Worm (Caenorhabditis elegans) whole organism, L2 larva: Measurements from ENCODE around the gene set-4.

Source experiments
- F13H6.1 ChIP-seq: sonication (generic microtip); optimal IDR thresholded peaks from 2 replicates; lab custom pipeline; 2016; ENCODE audit warnings: missing genetic modification characterization, missing compliant biosample characterization
- Y55F3AM.14 ChIP-seq: fragments of 200-800 bp; sonication (Bioruptor generic); optimal IDR thresholded peaks from 2 replicates; lab custom pipeline; 2018; ENCODE audit warnings: mild to moderate bottlenecking, missing genetic modification characterization, missing compliant biosample characterization
- ZK546.5 ChIP-seq: sonication (generic microtip); optimal IDR thresholded peaks from 2 replicates; lab custom pipeline; 2017; ENCODE audit warnings: missing biosample characterization, missing genetic modification characterization
- aly-2 ChIP-seq: fragments of 150-350 bp; optimal IDR thresholded peaks from 2 replicates; lab custom pipeline; 2014; ENCODE audit warnings: missing biosample characterization, missing genetic modification characterization
- ama-1 ChIP-seq: fragments of 150-350 bp; optimal IDR thresholded peaks from 2 replicates; lab custom pipeline; 2018; ENCODE audit warnings: inconsistent platforms
- blmp-1 ChIP-seq: sonication (generic microtip); optimal IDR thresholded peaks from 2 replicates; lab custom pipeline; 2017; ENCODE audit warnings: missing genetic modification characterization, mild to moderate bottlenecking, missing compliant biosample characterization, antibody characterized with exemption, moderate library complexity; ENCODE audit not compliant: insufficient read depth
- ceh-82 ChIP-seq: fragments of 150-350 bp; optimal IDR thresholded peaks from 2 replicates; lab custom pipeline; 2014; ENCODE audit warnings: missing biosample characterization, missing genetic modification characterization
- crh-2 ChIP-seq: sonication (generic microtip); optimal IDR thresholded peaks from 2 replicates; lab custom pipeline; 2017; ENCODE audit warnings: missing biosample characterization, missing genetic modification characterization
- dmd-4 ChIP-seq: sonication (generic microtip); optimal IDR thresholded peaks from 2 replicates; lab custom pipeline; 2017; ENCODE audit warnings: missing biosample characterization, missing genetic modification characterization
- egl-27 ChIP-seq: sonication (generic microtip); optimal IDR thresholded peaks from 3 replicates; lab custom pipeline; 2017; ENCODE audit warnings: missing biosample characterization, missing genetic modification reagents, missing genetic modification characterization
- elt-3 ChIP-seq: sonication (generic microtip); optimal IDR thresholded peaks from 2 replicates; lab custom pipeline; 2017; ENCODE audit warnings: missing biosample characterization, missing genetic modification characterization
- fos-1 ChIP-seq: fragments of 150-350 bp; optimal IDR thresholded peaks from 2 replicates; lab custom pipeline; 2014; ENCODE audit warnings: missing biosample characterization, missing genetic modification characterization
- lin-11 ChIP-seq: fragments of 150-350 bp; sonication (generic microtip); optimal IDR thresholded peaks from 2 replicates; lab custom pipeline; 2014; ENCODE audit warnings: missing biosample characterization, missing genetic modification characterization, inconsistent platforms, mixed read lengths
- lin-13 ChIP-seq: fragments of 150-350 bp; optimal IDR thresholded peaks from 2 replicates; lab custom pipeline; 2014; ENCODE audit warnings: missing biosample characterization, missing genetic modification reagents, missing genetic modification characterization
- lin-39 ChIP-seq: fragments of 150-350 bp; optimal IDR thresholded peaks from 2 replicates; lab custom pipeline; 2014; ENCODE audit warnings: missing biosample characterization, missing genetic modification reagents, missing genetic modification characterization
- lsy-2 ChIP-seq, 2 experiments: fragments of 150-350 bp in 1 of 2; sonication (generic microtip) in 1 of 2; optimal IDR thresholded peaks; 2 replicates each; lab custom pipeline; 2014 to 2017; ENCODE audit warnings: missing biosample characterization in 2 of 2, missing genetic modification characterization in 2 of 2
- mab-5 ChIP-seq: fragments of 150-350 bp; optimal IDR thresholded peaks from 2 replicates; lab custom pipeline; 2014; ENCODE audit warnings: missing biosample characterization, missing genetic modification characterization
- mdl-1 ChIP-seq, 2 experiments: fragments of 150-350 bp in 1 of 2; sonication (generic microtip) in 1 of 2; optimal IDR thresholded peaks; 2 replicates each; lab custom pipeline; 2017; ENCODE audit warnings: missing biosample characterization in 2 of 2, missing genetic modification characterization in 2 of 2
- nhr-10 ChIP-seq: sonication (generic microtip); optimal IDR thresholded peaks from 2 replicates; lab custom pipeline; 2017; ENCODE audit warnings: missing biosample characterization, missing genetic modification characterization
- nhr-129 ChIP-seq: fragments of 150-350 bp; optimal IDR thresholded peaks from 2 replicates; lab custom pipeline; 2014; ENCODE audit warnings: missing biosample characterization, missing genetic modification characterization
- nhr-21 ChIP-seq: fragments of 150-350 bp; optimal IDR thresholded peaks from 2 replicates; lab custom pipeline; 2014; ENCODE audit warnings: missing biosample characterization, missing genetic modification characterization
- nhr-23 ChIP-seq: fragments of 150-350 bp; optimal IDR thresholded peaks from 2 replicates; lab custom pipeline; 2014; ENCODE audit warnings: missing biosample characterization, missing genetic modification reagents, missing genetic modification characterization
- nhr-237 ChIP-seq: fragments of 150-350 bp; optimal IDR thresholded peaks from 2 replicates; lab custom pipeline; 2014; ENCODE audit warnings: missing biosample characterization, missing genetic modification characterization
- nhr-25 ChIP-seq: fragments of 150-350 bp; sonication (generic microtip); optimal IDR thresholded peaks from 3 replicates; lab custom pipeline; 2014; ENCODE audit warnings: missing biosample characterization, missing genetic modification characterization
- nhr-6 ChIP-seq: fragments of 150-350 bp; optimal IDR thresholded peaks from 2 replicates; lab custom pipeline; 2014; ENCODE audit warnings: missing biosample characterization, missing genetic modification characterization
- nhr-77 ChIP-seq: fragments of 150-350 bp; optimal IDR thresholded peaks from 2 replicates; lab custom pipeline; 2014; ENCODE audit warnings: missing biosample characterization, missing genetic modification characterization
- peb-1 ChIP-seq: fragments of 150-350 bp; optimal IDR thresholded peaks from 2 replicates; lab custom pipeline; 2014; ENCODE audit warnings: missing biosample characterization, missing genetic modification characterization
- sem-4 ChIP-seq: fragments of 150-350 bp; optimal IDR thresholded peaks from 2 replicates; lab custom pipeline; 2014; ENCODE audit warnings: missing biosample characterization, missing genetic modification reagents, missing genetic modification characterization
- sma-3 ChIP-seq: sonication (generic microtip); optimal IDR thresholded peaks from 2 replicates; lab custom pipeline; 2016; ENCODE audit warnings: missing genetic modification reagents, missing genetic modification characterization, missing compliant biosample characterization
- snpc-4 ChIP-seq: fragments of 150-350 bp; optimal IDR thresholded peaks from 2 replicates; lab custom pipeline; 2014; ENCODE audit warnings: missing biosample characterization, missing genetic modification characterization
- unc-39 ChIP-seq: fragments of 150-350 bp; optimal IDR thresholded peaks from 2 replicates; lab custom pipeline; 2014; ENCODE audit warnings: missing biosample characterization, missing genetic modification characterization
- unc-55 ChIP-seq: fragments of 150-350 bp; sonication (generic microtip); optimal IDR thresholded peaks from 3 replicates; lab custom pipeline; 2014; ENCODE audit warnings: missing biosample characterization, missing genetic modification reagents, missing genetic modification characterization
- ztf-1 ChIP-seq: fragments of 200-800 bp; sonication (Bioruptor generic); conservative IDR thresholded peaks from 2 replicates; pipeline ENCODE4 v1.3.6; 2022; ENCODE audit warnings: missing genetic modification characterization, missing compliant biosample characterization
- ztf-11 ChIP-seq: sonication (generic microtip); optimal IDR thresholded peaks from 2 replicates; lab custom pipeline; 2017; ENCODE audit warnings: missing biosample characterization, missing genetic modification characterization
- ztf-4 ChIP-seq: fragments of 150-350 bp; optimal IDR thresholded peaks from 2 replicates; lab custom pipeline; 2014; ENCODE audit warnings: missing biosample characterization, missing genetic modification characterization

Gene set-4

ce11 chrII:6343893-6344292 lies 12.8 kb upstream of the set-4 start, which contains the start of gene txt-18 (continued):
- no peak for TF ChIP-seq sma-3 (GFP tag; lab: Kevin White, UChicago)
- no peak for TF ChIP-seq ztf-1 (GFP tag; lab: Robert Waterston, UW)
- TF ChIP-seq ceh-82 (tag; lab: Kevin White, UChicago), result no peak
- peak; percentile 4 for TF ChIP-seq unc-55 (GFP tag; lab: Kevin White, UChicago)
- TF ChIP-seq nhr-77 (tag; lab: Kevin White, UChicago), result no peak
- TF ChIP-seq sem-4 (tag; lab: Kevin White, UChicago), result no peak
- TF ChIP-seq nhr-23 (tag; lab: Kevin White, UChicago), result no peak
- peak; percentile 13 for TF ChIP-seq F13H6.1 (tag; lab: Kevin White, UChicago)
- TF ChIP-seq ztf-11 (tag; lab: Kevin White, UChicago), result no peak
- peak; percentile 17 for TF ChIP-seq egl-27
- no peak for TF ChIP-seq snpc-4
- no peak for TF ChIP-seq nhr-237
- TF ChIP-seq fos-1 (tag; lab: Kevin White, UChicago), result no peak
- TF ChIP-seq ztf-4 (tag; lab: Kevin White, UChicago), result peak; percentile 6
- no peak for TF ChIP-seq nhr-6

ce11 chrII:6342455-6342854 lies 11.3 kb upstream of the set-4 start:
- no peak for TF ChIP-seq elt-3 (tag; lab: Kevin White, UChicago)
- TF ChIP-seq nhr-129 (tag; lab: Kevin White, UChicago), result peak; percentile 11
- no peak for TF ChIP-seq Y55F3AM.14 (GFP tag; lab: Kevin White, UChicago)
- peak in 1 of 2 experiments; percentile 10 for TF ChIP-seq lsy-2 (tag; optimal IDR thresholded peaks at IDR 0.05; lab: Kevin White, UChicago)
- no peak for TF ChIP-seq mab-5 (tag; lab: Kevin White, UChicago)
- no peak for TF ChIP-seq lin-39 (tag; lab: Kevin White, UChicago)
- TF ChIP-seq crh-2 (tag; lab: Kevin White, UChicago), result peak; percentile 2

ce11 chrII:6341076-6341475 lies 9.9 kb upstream of the set-4 start:
- TF ChIP-seq fos-1 (tag; lab: Kevin White, UChicago) (peak; percentile 42), ama-1 (lab: Kevin White, UChicago) (no peak)
- TF ChIP-seq, all 48 proteins: peak for 1

ce11 chrII:6339948-6340347 lies 8.8 kb upstream of the set-4 start, which contains the start of gene C32D5.7:
Gene C32D5.7, minus strand, starts transcription at chrII:6340048.
- no peak for TF ChIP-seq aly-2 (tag; lab: Kevin White, UChicago)
- TF ChIP-seq nhr-25 (tag; lab: Kevin White, UChicago), result no peak
- no peak for TF ChIP-seq ZK546.5
- TF ChIP-seq nhr-10 (tag; lab: Kevin White, UChicago), result no peak
- no peak for TF ChIP-seq nhr-23 (tag; lab: Kevin White, UChicago)
- no peak for TF ChIP-seq blmp-1 (tag; lab: Kevin White, UChicago)

- no peak for TF ChIP-seq lin-13 (GFP tag; lab: Kevin White, UChicago)
- TF ChIP-seq fos-1 (tag; lab: Kevin White, UChicago), result peak; percentile 46
- TF ChIP-seq, all 48 proteins: peak for 1
These were observed 8.4 kb upstream of the set-4 start for ce11 chrII:6339511-6339910.

ce11 chrII:6335358-6335757 lies 4.2 kb upstream of the set-4 start, which contains the start of gene C32D5.14:
Gene C32D5.14, plus strand, starts transcription at chrII:6335488.
- no peak for TF ChIP-seq snpc-4
- TF ChIP-seq nhr-21 (tag; lab: Kevin White, UChicago), result peak; percentile 23
- TF ChIP-seq egl-27, result no peak
- TF ChIP-seq lin-11 (tag; lab: Kevin White, UChicago), result peak; percentile 20
- no peak for TF ChIP-seq unc-39 (tag; lab: Kevin White, UChicago)
- no peak for TF ChIP-seq F13H6.1 (tag; lab: Kevin White, UChicago)
- TF ChIP-seq lin-39 (tag; lab: Kevin White, UChicago), result no peak
- no peak for TF ChIP-seq dmd-4 (tag; lab: Kevin White, UChicago)
- TF ChIP-seq ama-1 (lab: Kevin White, UChicago), result no peak
- peak; percentile 53 for TF ChIP-seq fos-1 (tag; lab: Kevin White, UChicago)
- no peak for TF ChIP-seq peb-1
- TF ChIP-seq crh-2 (tag; lab: Kevin White, UChicago), result no peak
- no peak for TF ChIP-seq nhr-129 (tag; lab: Kevin White, UChicago)
- no peak for TF ChIP-seq unc-55 (GFP tag; lab: Kevin White, UChicago)
- TF ChIP-seq nhr-10 (tag; lab: Kevin White, UChicago), result no peak
- TF ChIP-seq aly-2 (tag; lab: Kevin White, UChicago), result no peak
- no peak for TF ChIP-seq lin-13 (GFP tag; lab: Kevin White, UChicago)
- TF ChIP-seq ZK546.5, result no peak
- no peak for TF ChIP-seq mdl-1 (tag; optimal IDR thresholded peaks at IDR 0.05; lab: Kevin White, UChicago)
- TF ChIP-seq ceh-82 (tag; lab: Kevin White, UChicago), result no peak
- TF ChIP-seq, all 48 proteins: peak for 3
